Fruit fly (Drosophila melanogaster) whole organism, embryonic: ENCODE data around the gene Usp10.

Experiments
- BEAF-32 ChIP-seq: fragments of 200-800 bp; sonication (Bioruptor generic); optimal IDR thresholded peaks from 3 replicates; lab custom pipeline; 2017; ENCODE audit warnings: missing biosample characterization, missing genetic modification characterization, mild to moderate bottlenecking, moderate library complexity, missing genetic modification reagents
- CG10274 ChIP-seq: fragments of 200-800 bp; sonication (Bioruptor generic); optimal IDR thresholded peaks from 3 replicates; lab custom pipeline; 2017; ENCODE audit warnings: missing biosample characterization, mild to moderate bottlenecking, missing genetic modification characterization
- CG11696 ChIP-seq: fragments of 200-800 bp; sonication (Bioruptor generic); IDR thresholded peaks from 2 replicates; pipeline ENCODE4 v1.3.6; 2022; ENCODE audit warnings: missing biosample characterization, missing genetic modification characterization
- CG12155 ChIP-seq: fragments of 200-800 bp; sonication (Bioruptor generic); optimal IDR thresholded peaks from 3 replicates; lab custom pipeline; 2016; ENCODE audit warnings: missing biosample characterization, missing genetic modification characterization
- CG12942 ChIP-seq: fragments of 200-800 bp; sonication (Bioruptor generic); optimal IDR thresholded peaks from 3 replicates; lab custom pipeline; 2016; ENCODE audit warnings: missing biosample characterization, missing genetic modification characterization
- CG13296 ChIP-seq: fragments of 200-800 bp; sonication (Bioruptor generic); optimal IDR thresholded peaks from 3 replicates; lab custom pipeline; 2018; ENCODE audit warnings: missing biosample characterization, mild to moderate bottlenecking, missing genetic modification characterization
- CG14965 ChIP-seq: fragments of 200-800 bp; sonication (Bioruptor generic); optimal IDR thresholded peaks from 2 replicates; lab custom pipeline; 2016; ENCODE audit warnings: missing biosample characterization, missing genetic modification characterization, borderline replicate concordance
- CG1792 ChIP-seq: fragments of 200-800 bp; sonication (Bioruptor generic); optimal IDR thresholded peaks from 2 replicates; lab custom pipeline; 2016; ENCODE audit warnings: missing biosample characterization, missing genetic modification characterization
- CG30020 ChIP-seq: fragments of 200-800 bp; optimal IDR thresholded peaks from 2 replicates; lab custom pipeline; 2019; ENCODE audit warnings: missing biosample characterization, mild to moderate bottlenecking, missing genetic modification characterization, moderate library complexity
- CG31224 ChIP-seq: fragments of 200-800 bp; sonication (Bioruptor generic); IDR thresholded peaks from 2 replicates; pipeline ENCODE4 v1.3.6; 2022; ENCODE audit warnings: missing biosample characterization, missing genetic modification characterization
- CG32772 ChIP-seq: fragments of 200-800 bp; sonication (Bioruptor generic); IDR thresholded peaks from 2 replicates; pipeline ENCODE4 v1.3.6; 2022; ENCODE audit warnings: missing biosample characterization, missing genetic modification characterization
- CG34224 ChIP-seq: fragments of 200-800 bp; sonication (Bioruptor generic); IDR thresholded peaks from 3 replicates; pipeline ENCODE4 v1.3.6; 2022; ENCODE audit warnings: missing biosample characterization, missing genetic modification characterization; ENCODE audit not compliant: partially characterized antibody
- CG3847 ChIP-seq: fragments of 200-800 bp; sonication (Bioruptor generic); IDR thresholded peaks from 2 replicates; pipeline ENCODE4 v1.3.6; 2022; ENCODE audit warnings: missing biosample characterization, missing genetic modification characterization
- CG42726 ChIP-seq: fragments of 200-800 bp; sonication (Bioruptor generic); IDR thresholded peaks from 2 replicates; pipeline ENCODE4 v1.3.6; 2022; ENCODE audit warnings: missing biosample characterization, missing genetic modification characterization; ENCODE audit not compliant: partially characterized antibody
- CG6689 ChIP-seq: fragments of 200-800 bp; sonication (Bioruptor generic); IDR thresholded peaks from 2 replicates; pipeline ENCODE4 v1.3.6; 2022; ENCODE audit warnings: missing biosample characterization, missing genetic modification characterization
- CG6791 ChIP-seq: fragments of 200-800 bp; sonication (Bioruptor generic); IDR thresholded peaks from 3 replicates; pipeline ENCODE4 v1.3.6; 2022; ENCODE audit warnings: missing biosample characterization, missing genetic modification characterization; ENCODE audit not compliant: partially characterized antibody
- CG6854 ChIP-seq: fragments of 200-800 bp; sonication (Bioruptor generic); optimal IDR thresholded peaks from 3 replicates; lab custom pipeline; 2017; ENCODE audit warnings: missing biosample characterization, mild to moderate bottlenecking, missing genetic modification characterization
- CG8924 ChIP-seq: fragments of 200-800 bp; optimal IDR thresholded peaks from 3 replicates; lab custom pipeline; 2019; ENCODE audit warnings: missing biosample characterization, mild to moderate bottlenecking, missing genetic modification characterization, moderate library complexity
- CG9797 ChIP-seq: fragments of 200-800 bp; sonication (Bioruptor generic); optimal IDR thresholded peaks from 3 replicates; lab custom pipeline; 2018; ENCODE audit warnings: missing biosample characterization, mild to moderate bottlenecking, missing genetic modification characterization
- Dfd ChIP-seq, 2 experiments: fragments of >200 bp; optimal IDR thresholded peaks; 2 replicates each; lab custom pipeline; 2017; ENCODE audit warnings: missing biosample characterization in 2 of 2, missing genetic modification characterization in 2 of 2
- Dp ChIP-seq: fragments of 200-800 bp; sonication (Bioruptor generic); optimal IDR thresholded peaks from 2 replicates; lab custom pipeline; 2018; ENCODE audit warnings: missing biosample characterization, mild to moderate bottlenecking, missing genetic modification characterization, moderate library complexity
- Dref ChIP-seq: fragments of 200-800 bp; sonication (Bioruptor generic); IDR thresholded peaks from 2 replicates; pipeline ENCODE4 v1.3.6; 2022; ENCODE audit warnings: missing biosample characterization, missing genetic modification characterization
- Gug ChIP-seq: fragments of 200-800 bp; sonication (Bioruptor generic); IDR thresholded peaks from 4 replicates; pipeline ENCODE4 v1.3.6; 2022; ENCODE audit warnings: missing biosample characterization, missing genetic modification characterization
- HLH3B ChIP-seq: fragments of 200-800 bp; sonication (Bioruptor generic); IDR thresholded peaks from 2 replicates; pipeline ENCODE4 v1.3.6; 2022; ENCODE audit warnings: missing biosample characterization, missing genetic modification characterization
- Lhr ChIP-seq: fragments of 200-800 bp; sonication (Bioruptor generic); optimal IDR thresholded peaks from 3 replicates; lab custom pipeline; 2017; ENCODE audit warnings: mild to moderate bottlenecking, missing biosample characterization, missing genetic modification reagents, missing genetic modification characterization
- MTF-1 ChIP-seq: fragments of 200-800 bp; sonication (Bioruptor generic); optimal IDR thresholded peaks from 2 replicates; lab custom pipeline; 2018; ENCODE audit warnings: missing biosample characterization, mild to moderate bottlenecking, missing genetic modification characterization, borderline replicate concordance
- Meics ChIP-seq: fragments of 200-800 bp; sonication (Bioruptor generic); optimal IDR thresholded peaks from 2 replicates; lab custom pipeline; 2017; ENCODE audit warnings: missing biosample characterization, mild to moderate bottlenecking, missing genetic modification characterization
- NfI ChIP-seq: fragments of 200-800 bp; sonication (Bioruptor generic); optimal IDR thresholded peaks from 3 replicates; lab custom pipeline; 2018; ENCODE audit warnings: missing biosample characterization, mild to moderate bottlenecking, missing genetic modification characterization, moderate library complexity
- Scr ChIP-seq: fragments of 200-800 bp; sonication (Bioruptor generic); IDR thresholded peaks from 2 replicates; pipeline ENCODE4 v1.3.6; 2022; ENCODE audit warnings: missing biosample characterization, missing genetic modification characterization; ENCODE audit not compliant: partially characterized antibody
- Stat92E ChIP-seq, 3 experiments: fragments of >200 bp in 2 of 3; fragments of 200-800 bp in 1 of 3; sonication (Bioruptor generic) in 1 of 3; optimal IDR thresholded peaks; 2 replicates each; lab custom pipeline; 2017 to 2019; ENCODE audit warnings: missing biosample characterization in 3 of 3, missing genetic modification characterization in 3 of 3, mild to moderate bottlenecking in 1 of 3, moderate library complexity in 1 of 3
- amos ChIP-seq: fragments of 200-800 bp; sonication (Bioruptor generic); IDR thresholded peaks from 2 replicates; pipeline ENCODE4 v1.3.6; 2022; ENCODE audit warnings: missing biosample characterization, missing genetic modification characterization; ENCODE audit not compliant: partially characterized antibody
- ato ChIP-seq: fragments of 200-800 bp; sonication (Bioruptor generic); IDR thresholded peaks from 2 replicates; pipeline ENCODE4 v1.3.6; 2022; ENCODE audit warnings: missing biosample characterization, missing genetic modification characterization; ENCODE audit not compliant: partially characterized antibody
- chinmo ChIP-seq: fragments of 200-800 bp; sonication (Bioruptor generic); IDR thresholded peaks from 4 replicates; pipeline ENCODE4 v1.3.6; 2022; ENCODE audit warnings: missing biosample characterization, missing genetic modification characterization; ENCODE audit not compliant: partially characterized antibody
- dimm ChIP-seq: fragments of 200-800 bp; sonication (Bioruptor generic); IDR thresholded peaks from 2 replicates; pipeline ENCODE4 v1.3.6; 2022; ENCODE audit warnings: missing biosample characterization, missing genetic modification characterization
- dpn ChIP-seq, 2 experiments: fragments of 200-800 bp; sonication (Bioruptor generic); optimal IDR thresholded peaks; 3 replicates each; lab custom pipeline; 2016; ENCODE audit warnings: missing biosample characterization in 2 of 2, missing genetic modification characterization in 2 of 2
- h ChIP-seq: fragments of >200 bp; optimal IDR thresholded peaks from 2 replicates; lab custom pipeline; 2017
- hth ChIP-seq: fragments of >200 bp; optimal IDR thresholded peaks from 2 replicates; lab custom pipeline; 2017; ENCODE audit warnings: inconsistent platforms
- lab ChIP-seq: fragments of 200-800 bp; sonication (Bioruptor generic); optimal IDR thresholded peaks from 3 replicates; lab custom pipeline; 2017; ENCODE audit warnings: missing biosample characterization, missing genetic modification characterization, mild to moderate bottlenecking, moderate library complexity, missing genetic modification reagents
- lmd ChIP-seq: fragments of 200-800 bp; sonication (Bioruptor generic); IDR thresholded peaks from 2 replicates; pipeline ENCODE4 v1.3.6; 2022; ENCODE audit warnings: missing biosample characterization, missing genetic modification characterization
- luna ChIP-seq: fragments of 200-800 bp; sonication (Bioruptor generic); optimal IDR thresholded peaks from 2 replicates; lab custom pipeline; 2016; ENCODE audit warnings: missing biosample characterization, missing genetic modification characterization
- nau ChIP-seq: fragments of 200-800 bp; sonication (Bioruptor generic); optimal IDR thresholded peaks from 3 replicates; lab custom pipeline; 2017; ENCODE audit warnings: missing biosample characterization, mild to moderate bottlenecking, missing genetic modification characterization, missing genetic modification reagents
- nerfin-2 ChIP-seq: fragments of 200-800 bp; sonication (Bioruptor generic); IDR thresholded peaks from 2 replicates; pipeline ENCODE4 v1.3.6; 2022; ENCODE audit warnings: missing biosample characterization, missing genetic modification characterization; ENCODE audit not compliant: partially characterized antibody
- otp ChIP-seq: fragments of 200-800 bp; sonication (Bioruptor generic); IDR thresholded peaks from 3 replicates; pipeline ENCODE4, ENCODE4 v1.3.6; 2022; ENCODE audit warnings: missing biosample characterization, missing genetic modification characterization
- p53 ChIP-seq: fragments of 200-800 bp; sonication (Bioruptor generic); optimal IDR thresholded peaks from 2 replicates; lab custom pipeline; 2016; ENCODE audit warnings: missing biosample characterization, missing genetic modification characterization
- pan ChIP-seq, 4 experiments: fragments of >200 bp in 3 of 4; fragments of 200-800 bp in 1 of 4; sonication (Bioruptor generic) in 1 of 4; optimal IDR thresholded peaks in 3 of 4; IDR thresholded peaks in 1 of 4; 2 replicates each; pipeline versions ENCODE4 v1.3.6 to Lab custom; 2017 to 2022; ENCODE audit warnings: missing biosample characterization in 2 of 4, missing genetic modification characterization in 2 of 4, mixed read lengths in 1 of 4
- pzg ChIP-seq: fragments of 200-800 bp; sonication (Bioruptor generic); optimal IDR thresholded peaks from 3 replicates; lab custom pipeline; 2018; ENCODE audit warnings: missing biosample characterization, mild to moderate bottlenecking, missing genetic modification characterization, moderate library complexity
- shn ChIP-seq: fragments of 200-800 bp; sonication (Bioruptor generic); optimal IDR thresholded peaks from 3 replicates; lab custom pipeline; 2016; ENCODE audit warnings: missing biosample characterization, missing genetic modification characterization
- stwl ChIP-seq: fragments of 200-800 bp; sonication (Bioruptor generic); optimal IDR thresholded peaks from 3 replicates; lab custom pipeline; 2018; ENCODE audit warnings: missing biosample characterization, mild to moderate bottlenecking, missing genetic modification characterization, moderate library complexity
- zf30C ChIP-seq: fragments of 200-800 bp; sonication (Bioruptor generic); optimal IDR thresholded peaks from 3 replicates; lab custom pipeline; 2018; ENCODE audit warnings: missing biosample characterization, mild to moderate bottlenecking, missing genetic modification characterization

The Usp10 gene

DNA sequence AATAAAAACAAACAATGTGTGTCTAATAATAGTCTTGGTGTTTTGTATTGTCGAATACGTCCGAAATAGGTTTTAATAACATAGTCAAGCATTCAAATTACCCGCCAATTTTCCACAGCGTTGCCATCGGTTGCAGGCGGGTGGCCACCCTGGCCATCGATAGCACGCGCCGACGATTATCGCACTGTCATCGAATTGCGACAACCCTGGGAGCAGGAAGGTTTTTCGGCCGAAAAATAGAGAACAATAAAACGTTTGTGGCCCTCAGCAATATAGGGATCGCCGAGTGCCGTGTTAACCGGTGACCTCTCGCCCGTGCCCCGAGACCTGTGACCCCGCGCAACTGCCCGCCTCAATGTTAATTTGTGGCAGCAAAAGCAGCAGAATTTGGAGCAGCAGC is at the start of gene Usp10 (continued):
- no peak for TF ChIP-seq NfI
- peak; percentile 73 for TF ChIP-seq Scr (GFP tag; lab: Robert Waterston, UW)
- no peak for TF ChIP-seq dimm (GFP tag; lab: Robert Waterston, UW)
- TF ChIP-seq shn (GFP tag; lab: Kevin White, UChicago), result no peak
- no peak for TF ChIP-seq hth (lab: Kevin White, UChicago)
- peak; percentile 70 for TF ChIP-seq CG34224 (GFP tag; lab: Robert Waterston, UW)
- TF ChIP-seq CG6854, result no peak
- no peak for TF ChIP-seq zf30C (GFP tag; lab: Kevin White, UChicago)
- TF ChIP-seq stwl (tag; lab: Kevin White, UChicago), result peak; percentile 46
- TF ChIP-seq CG3847 (GFP tag; lab: Robert Waterston, UW), result peak; percentile 71; the same call in 1 of the 2 replicates
- TF ChIP-seq CG14965 (GFP tag; lab: Kevin White, UChicago), result no peak
- no peak for TF ChIP-seq nau (GFP tag; lab: Kevin White, UChicago)
- no peak for TF ChIP-seq CG32772 (GFP tag; lab: Robert Waterston, UW)
- peak; percentile 11 for TF ChIP-seq CG9797 (GFP tag; lab: Kevin White, UChicago)
- TF ChIP-seq Dfd (GFP tag; optimal IDR thresholded peaks at IDR 0.05; lab: Kevin White, UChicago), result no peak
- no peak for TF ChIP-seq Meics (GFP tag; lab: Kevin White, UChicago)
- peak; percentile 7 for TF ChIP-seq p53 (GFP tag; lab: Kevin White, UChicago)
- TF ChIP-seq Dp (GFP tag; lab: Kevin White, UChicago), result peak; percentile 98
- 0 out of 2 replicates have a peak, but pooled peaks have one; percentile 8 for TF ChIP-seq CG11696 (GFP tag; lab: Robert Waterston, UW)
- TF ChIP-seq Gug (GFP tag; lab: Robert Waterston, UW), result no peak; the same call in 3 of the 4 replicates
- peak; percentile 82 for TF ChIP-seq CG42726 (GFP tag; lab: Robert Waterston, UW)
- TF ChIP-seq lab (GFP tag; lab: Kevin White, UChicago), result no peak
- no peak for TF ChIP-seq luna
- no peak for TF ChIP-seq CG1792 (GFP tag; lab: Kevin White, UChicago)
- no peak for TF ChIP-seq CG10274 (GFP tag; lab: Kevin White, UChicago)
- no peak for TF ChIP-seq CG6689 (GFP tag; lab: Robert Waterston, UW)
- no peak for TF ChIP-seq CG12942
- peak; percentile 82 for TF ChIP-seq ato (GFP tag; lab: Robert Waterston, UW)
- TF ChIP-seq chinmo (GFP tag; lab: Robert Waterston, UW), result peak; percentile 72; the same call in 3 of the 4 replicates
- TF ChIP-seq Dref, result peak; percentile 96
- peak; percentile 1 for TF ChIP-seq CG12155 (GFP tag; lab: Kevin White, UChicago)
- no peak for TF ChIP-seq h (lab: Kevin White, UChicago)
- no peak for TF ChIP-seq MTF-1 (GFP tag; lab: Kevin White, UChicago)
- no peak for TF ChIP-seq HLH3B
- TF ChIP-seq pan (optimal IDR thresholded peaks at IDR 0.05; lab: Kevin White, UChicago), result no peak
- TF ChIP-seq pan (GFP tag; optimal IDR thresholded peaks at IDR 0.05 in 1 of 2, IDR thresholded peaks at IDR 0.05 in 1 of 2), result no peak
- TF ChIP-seq otp (GFP tag; lab: Robert Waterston, UW), result no peak
- TF ChIP-seq Stat92E (GFP tag; optimal IDR thresholded peaks at IDR 0.05; lab: Kevin White, UChicago), result peak in 1 of 3 experiments; percentile 9
- TF ChIP-seq CG13296 (GFP tag; lab: Kevin White, UChicago), result no peak
- TF ChIP-seq BEAF-32 (GFP tag; lab: Kevin White, UChicago), result peak; percentile 81
- TF ChIP-seq CG8924 (tag; lab: Kevin White, UChicago), result no peak
- peak; percentile 87 for TF ChIP-seq CG6791 (GFP tag; lab: Robert Waterston, UW)
- no peak for TF ChIP-seq lmd (GFP tag; lab: Robert Waterston, UW)
- TF ChIP-seq dpn (GFP tag; optimal IDR thresholded peaks at IDR 0.05; lab: Kevin White, UChicago), result no peak
- peak; percentile 48 for TF ChIP-seq Lhr
- no peak for TF ChIP-seq CG31224
- TF ChIP-seq CG30020 (tag; lab: Kevin White, UChicago), result no peak
- TF ChIP-seq pzg (GFP tag; lab: Kevin White, UChicago), result peak; percentile 93
- TF ChIP-seq nerfin-2 (GFP tag; lab: Robert Waterston, UW), result peak; percentile 57
- peak; percentile 88 for TF ChIP-seq amos (GFP tag; lab: Robert Waterston, UW)
